Worm (Caenorhabditis elegans): Measurements from ENCODE around the gene srsx-2.

DNA sequence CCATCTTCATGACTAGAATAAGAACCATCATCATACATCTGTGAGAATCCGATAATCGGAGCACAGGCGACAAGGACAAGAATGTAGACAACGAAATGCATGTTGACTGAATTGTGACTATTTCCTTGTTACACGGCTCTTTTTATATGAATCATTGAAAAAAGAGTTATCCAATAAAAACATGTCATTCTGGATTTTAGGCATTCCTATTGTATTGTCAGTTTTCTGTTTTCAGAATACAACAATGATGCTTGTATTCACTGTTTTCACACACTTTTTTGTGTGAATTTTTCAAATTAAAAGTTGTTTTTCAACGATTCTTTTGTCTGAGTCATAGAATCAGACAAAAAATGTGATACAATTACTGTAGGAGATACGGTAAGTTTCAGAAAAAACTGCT is 1.7 kb downstream of the srsx-2 start, which contains the start of gene F20E11.18:
- TF ChIP-seq W03F9.2 (tag; optimal IDR thresholded peaks at IDR 0.05) (no peak), him-1 (tag; optimal IDR thresholded peaks at IDR 0.05) (no peak)
